Worm (Caenorhabditis elegans): Measurements from ENCODE around the gene pals-28.

The pals-28 gene

ce11 chrIII:4384487-4384886, at the start of gene pals-28:
Gene pals-28 (plus strand): TSS chrIII:4384787.
- no peak for TF ChIP-seq nhr-28 (tag; optimal IDR thresholded peaks at IDR 0.05)
- no peak for TF ChIP-seq elt-2 (tag; optimal IDR thresholded peaks at IDR 0.05)
- no peak for TF ChIP-seq nhr-67 (tag; optimal IDR thresholded peaks at IDR 0.05)
- no peak for TF ChIP-seq fkh-2 (tag; optimal IDR thresholded peaks at IDR 0.05)
- TF ChIP-seq jun-1 (tag; optimal IDR thresholded peaks at IDR 0.05): no peak
- TF ChIP-seq ama-1 (optimal IDR thresholded peaks at IDR 0.05): no peak
- no peak for TF ChIP-seq snpc-4 (tag; optimal IDR thresholded peaks at IDR 0.05)
- no peak for TF ChIP-seq ZK546.5 (tag; optimal IDR thresholded peaks at IDR 0.05)
- TF ChIP-seq mml-1 (tag; optimal IDR thresholded peaks at IDR 0.05): no peak
- no peak for TF ChIP-seq nhr-76 (tag; optimal IDR thresholded peaks at IDR 0.05)
- no peak for TF ChIP-seq daf-12 (tag; optimal IDR thresholded peaks at IDR 0.05)
- TF ChIP-seq ceh-28 (tag; optimal IDR thresholded peaks at IDR 0.05): no peak
- TF ChIP-seq mdl-1 (tag; optimal IDR thresholded peaks at IDR 0.05): no peak
- no peak for TF ChIP-seq nhr-25 (tag; optimal IDR thresholded peaks at IDR 0.05)
- TF ChIP-seq aly-2 (tag; optimal IDR thresholded peaks at IDR 0.05): no peak
- no peak for TF ChIP-seq zag-1 (tag; optimal IDR thresholded peaks at IDR 0.05)
- TF ChIP-seq nfya-1 (tag; optimal IDR thresholded peaks at IDR 0.05; ENCODE audit: insufficient read depth): no peak
- no peak for TF ChIP-seq egl-5 (tag; optimal IDR thresholded peaks at IDR 0.05)

ce11 chrIII:4335614-4336013, 49.0 kb upstream of the pals-28 start:
- TF ChIP-seq snpc-4 (tag; optimal IDR thresholded peaks at IDR 0.05) (peak; percentile 10), ceh-9 (tag; optimal IDR thresholded peaks at IDR 0.05) (no peak), nhr-76 (tag; optimal IDR thresholded peaks at IDR 0.05) (no peak), fkh-10 (GFP tag; optimal IDR thresholded peaks at IDR 0.05) (no peak), elt-2 (tag; optimal IDR thresholded peaks at IDR 0.05) (no peak), pha-4 (tag; optimal IDR thresholded peaks at IDR 0.05) (no peak), zag-1 (tag; optimal IDR thresholded peaks at IDR 0.05) (no peak), lin-39 (tag; optimal IDR thresholded peaks at IDR 0.05) (peak; percentile 48), lsy-12 (tag; optimal IDR thresholded peaks at IDR 0.05) (no peak), R02D3.7 (tag; optimal IDR thresholded peaks at IDR 0.05) (no peak), egl-5 (tag; optimal IDR thresholded peaks at IDR 0.05) (peak; percentile 40), daf-12 (tag; optimal IDR thresholded peaks at IDR 0.05) (no peak), nhr-23 (tag; optimal IDR thresholded peaks at IDR 0.05) (no peak), lin-15B (tag; optimal IDR thresholded peaks at IDR 0.05) (peak; percentile 13), hmg-11 (tag; optimal IDR thresholded peaks at IDR 0.05) (peak; percentile 93), unc-62 (GFP tag; optimal IDR thresholded peaks at IDR 0.05) (no peak), ztf-4 (tag; optimal IDR thresholded peaks at IDR 0.05) (no peak), mdl-1 (tag; optimal IDR thresholded peaks at IDR 0.05) (no peak), nhr-43 (tag; optimal IDR thresholded peaks at IDR 0.05; ENCODE audit: poor library complexity, severe bottlenecking) (no peak), tbx-2 (tag; optimal IDR thresholded peaks at IDR 0.05) (no peak), nhr-28 (tag; optimal IDR thresholded peaks at IDR 0.05) (no peak), egl-27 (tag; optimal IDR thresholded peaks at IDR 0.05) (no peak), aly-2 (tag; optimal IDR thresholded peaks at IDR 0.05) (no peak), nfya-1 (tag; optimal IDR thresholded peaks at IDR 0.05; ENCODE audit: insufficient read depth) (peak; percentile 81), nhr-25 (tag; optimal IDR thresholded peaks at IDR 0.05) (peak; percentile 29), skn-1 (tag; optimal IDR thresholded peaks at IDR 0.05) (no peak), ama-1 (optimal IDR thresholded peaks at IDR 0.05) (no peak), ZK546.5 (tag; optimal IDR thresholded peaks at IDR 0.05) (no peak)

ce11 chrIII:4343070-4343469, 41.5 kb upstream of the pals-28 start, which contains the start of the genes B0285.3 and lcmt-1:
Gene B0285.3 (minus strand): TSS chrIII:4343336.
Gene lcmt-1 (plus strand): TSS chrIII:4343446.
- TF ChIP-seq egl-27 (tag; optimal IDR thresholded peaks at IDR 0.05): no peak
- no peak for TF ChIP-seq ceh-82 (tag; optimal IDR thresholded peaks at IDR 0.05)
- no peak for TF ChIP-seq ceh-9 (tag; optimal IDR thresholded peaks at IDR 0.05)
- TF ChIP-seq nhr-43 (tag; optimal IDR thresholded peaks at IDR 0.05; ENCODE audit: poor library complexity, severe bottlenecking): peak; percentile 40
- no peak for TF ChIP-seq skn-1 (tag; optimal IDR thresholded peaks at IDR 0.05)
- TF ChIP-seq unc-62 (GFP tag; optimal IDR thresholded peaks at IDR 0.05): no peak
- no peak for TF ChIP-seq elt-3 (tag; optimal IDR thresholded peaks at IDR 0.05)
- no peak for TF ChIP-seq snpc-4 (tag; optimal IDR thresholded peaks at IDR 0.05)
- peak; percentile 61 for TF ChIP-seq nhr-23 (tag; optimal IDR thresholded peaks at IDR 0.05)
- TF ChIP-seq nfya-1 (tag; optimal IDR thresholded peaks at IDR 0.05; ENCODE audit: insufficient read depth): peak; percentile 52
- peak; percentile 28 for TF ChIP-seq nhr-25 (tag; optimal IDR thresholded peaks at IDR 0.05)
- TF ChIP-seq elt-1 (tag; optimal IDR thresholded peaks at IDR 0.05): no peak
- TF ChIP-seq egl-5 (tag; optimal IDR thresholded peaks at IDR 0.05): no peak
- no peak for TF ChIP-seq fos-1 (tag; optimal IDR thresholded peaks at IDR 0.05)
- TF ChIP-seq pqm-1 (tag; optimal IDR thresholded peaks at IDR 0.05): no peak
- no peak for TF ChIP-seq R02D3.7 (tag; optimal IDR thresholded peaks at IDR 0.05)
- no peak for TF ChIP-seq nhr-12 (tag; optimal IDR thresholded peaks at IDR 0.05)
- no peak for TF ChIP-seq ztf-4 (tag; optimal IDR thresholded peaks at IDR 0.05)
- no peak for TF ChIP-seq ceh-28 (tag; optimal IDR thresholded peaks at IDR 0.05)
- TF ChIP-seq ztf-11 (tag; optimal IDR thresholded peaks at IDR 0.05): no peak
- peak; percentile 11 for TF ChIP-seq elt-2 (tag; optimal IDR thresholded peaks at IDR 0.05)
- TF ChIP-seq zag-1 (tag; optimal IDR thresholded peaks at IDR 0.05): no peak
- peak; percentile 68 for TF ChIP-seq lin-15B (tag; optimal IDR thresholded peaks at IDR 0.05)
- no peak for TF ChIP-seq mml-1 (tag; optimal IDR thresholded peaks at IDR 0.05)
- no peak for TF ChIP-seq nhr-237 (tag; optimal IDR thresholded peaks at IDR 0.05)
- TF ChIP-seq nhr-77 (tag; optimal IDR thresholded peaks at IDR 0.05): no peak
- peak; percentile 42 for TF ChIP-seq pha-4 (tag; optimal IDR thresholded peaks at IDR 0.05)
- no peak for TF ChIP-seq eor-1 (tag; optimal IDR thresholded peaks at IDR 0.05)
- TF ChIP-seq jun-1 (tag; optimal IDR thresholded peaks at IDR 0.05): no peak
- TF ChIP-seq nhr-11 (tag; optimal IDR thresholded peaks at IDR 0.05): no peak
- TF ChIP-seq hmg-11 (tag; optimal IDR thresholded peaks at IDR 0.05): no peak
